Worm (Caenorhabditis elegans) whole organism, L4 larva: ENCODE results near the gene hif-1.

Experiments used
- T26A8.4 ChIP-seq: fragments of 200-800 bp; sonication (Bioruptor generic); IDR thresholded peaks from 2 replicates; pipeline ENCODE4 v1.3.6; 2022; ENCODE audit warnings: missing genetic modification characterization, missing compliant biosample characterization
- Y5F2A.4 ChIP-seq: fragments of 200-800 bp; sonication (Bioruptor generic); optimal IDR thresholded peaks from 2 replicates; lab custom pipeline; 2018; ENCODE audit warnings: mild to moderate bottlenecking, missing genetic modification characterization, missing compliant biosample characterization
- aha-1 ChIP-seq: fragments of 150-350 bp; peaks from one replicate; lab custom pipeline; 2014; ENCODE audit warnings: missing biosample characterization, missing genetic modification characterization
- ceh-82 ChIP-seq: sonication (generic microtip); optimal IDR thresholded peaks from 2 replicates; lab custom pipeline; 2017; ENCODE audit warnings: missing biosample characterization, missing genetic modification characterization
- daf-16 ChIP-seq, 3 experiments: sonication (generic microtip); optimal IDR thresholded peaks; 2 replicates each; lab custom pipeline; 2016 to 2017; ENCODE audit warnings: missing genetic modification characterization in 3 of 3, missing genetic modification reagents in 3 of 3, mild to moderate bottlenecking in 2 of 3, missing compliant biosample characterization in 2 of 3, missing biosample characterization in 1 of 3, moderate library complexity in 1 of 3
- dmd-6 ChIP-seq: fragments of 200-800 bp; sonication (Bioruptor generic); IDR thresholded peaks from 2 replicates; pipeline ENCODE4 v1.3.6; 2022; ENCODE audit warnings: missing genetic modification reagents, missing genetic modification characterization, missing compliant biosample characterization
- dve-1 ChIP-seq: sonication (generic microtip); optimal IDR thresholded peaks from 2 replicates; lab custom pipeline; 2017; ENCODE audit warnings: antibody characterized with exemption, mild to moderate bottlenecking, missing genetic modification characterization, missing compliant biosample characterization; ENCODE audit not compliant: insufficient read depth
- hif-1 ChIP-seq, 2 experiments: sonication (generic microtip); optimal IDR thresholded peaks; 2 replicates each; lab custom pipeline; 2016 to 2017; ENCODE audit warnings: missing compliant biosample characterization in 2 of 2, missing genetic modification characterization in 2 of 2, missing genetic modification reagents in 2 of 2, missing genotype in 2 of 2, mild to moderate bottlenecking in 1 of 2
- hlh-11 ChIP-seq: fragments of 200-800 bp; sonication (Bioruptor generic); optimal IDR thresholded peaks from 2 replicates; lab custom pipeline; 2018; ENCODE audit warnings: mild to moderate bottlenecking, missing genetic modification characterization, missing compliant biosample characterization
- hlh-30 ChIP-seq: sonication (generic microtip); optimal IDR thresholded peaks from 2 replicates; lab custom pipeline; 2017; ENCODE audit warnings: antibody characterized with exemption, mild to moderate bottlenecking, missing genetic modification characterization, missing compliant biosample characterization; ENCODE audit not compliant: insufficient read depth
- lin-38 ChIP-seq: fragments of 200-800 bp; sonication (Bioruptor generic); IDR thresholded peaks from 2 replicates; pipeline ENCODE4 v1.3.6; 2022; ENCODE audit warnings: missing genetic modification reagents, missing genetic modification characterization, missing compliant biosample characterization
- lsy-2 ChIP-seq, 2 experiments: fragments of 150-350 bp in 1 of 2; sonication (generic microtip) in 1 of 2; optimal IDR thresholded peaks; 2 replicates each; lab custom pipeline; 2014 to 2017; ENCODE audit warnings: missing biosample characterization in 2 of 2, missing genetic modification characterization in 2 of 2
- mdl-1 ChIP-seq, 2 experiments: fragments of 150-350 bp in 1 of 2; sonication (generic microtip) in 1 of 2; optimal IDR thresholded peaks; 2 replicates each; lab custom pipeline; 2014 to 2017; ENCODE audit warnings: missing biosample characterization in 2 of 2, missing genetic modification characterization in 2 of 2
- mep-1 ChIP-seq: fragments of 150-350 bp; sonication (generic microtip); optimal IDR thresholded peaks from 3 replicates; lab custom pipeline; 2014; ENCODE audit warnings: missing biosample characterization, missing genetic modification characterization
- mes-2 ChIP-seq: sonication (generic microtip); optimal IDR thresholded peaks from 2 replicates; lab custom pipeline; 2016; ENCODE audit warnings: missing genotype, mild to moderate bottlenecking, missing genetic modification characterization, missing compliant biosample characterization; ENCODE audit not compliant: poor library complexity, severe bottlenecking
- mxl-3 ChIP-seq: fragments of 200-800 bp; sonication (Bioruptor generic); optimal IDR thresholded peaks from 2 replicates; lab custom pipeline; 2018; ENCODE audit warnings: mild to moderate bottlenecking, missing genetic modification characterization, missing compliant biosample characterization
- nhr-10 ChIP-seq: fragments of 150-350 bp; optimal IDR thresholded peaks from 2 replicates; lab custom pipeline; 2014; ENCODE audit warnings: missing biosample characterization, missing genetic modification characterization
- nhr-28 ChIP-seq: fragments of 150-350 bp; optimal IDR thresholded peaks from 2 replicates; lab custom pipeline; 2014; ENCODE audit warnings: missing biosample characterization, missing genetic modification characterization
- nhr-48 ChIP-seq: sonication (generic microtip); optimal IDR thresholded peaks from 2 replicates; lab custom pipeline; 2016; ENCODE audit warnings: mild to moderate bottlenecking, missing genetic modification characterization, missing compliant biosample characterization
- nhr-6 ChIP-seq: fragments of 150-350 bp; optimal IDR thresholded peaks from 2 replicates; lab custom pipeline; 2014; ENCODE audit warnings: missing biosample characterization, missing genetic modification characterization
- pqm-1 ChIP-seq: sonication (generic microtip); optimal IDR thresholded peaks from 2 replicates; lab custom pipeline; 2017; ENCODE audit warnings: missing biosample characterization, missing genetic modification characterization
- sdz-12 ChIP-seq: fragments of 200-800 bp; sonication (Bioruptor generic); optimal IDR thresholded peaks from 2 replicates; lab custom pipeline; 2018; ENCODE audit warnings: mild to moderate bottlenecking, missing genetic modification characterization, missing compliant biosample characterization
- tra-1 ChIP-seq: fragments of 200-800 bp; sonication (Bioruptor generic); IDR thresholded peaks from 2 replicates; pipeline ENCODE4 v1.3.6; 2022; ENCODE audit warnings: missing genetic modification reagents, missing genetic modification characterization, missing compliant biosample characterization
- vab-7 ChIP-seq: fragments of 200-800 bp; sonication (Bioruptor generic); IDR thresholded peaks from 2 replicates; pipeline ENCODE4 v1.3.6; 2022; ENCODE audit warnings: missing genetic modification reagents, missing genetic modification characterization, missing compliant biosample characterization
- ztf-11 ChIP-seq: fragments of 150-350 bp; optimal IDR thresholded peaks from 2 replicates; lab custom pipeline; 2014; ENCODE audit warnings: missing biosample characterization, missing genetic modification characterization

The hif-1 gene

ce11 chrV:20830409-20830808 is 50.2 kb downstream of the hif-1 start:
- TF ChIP-seq dve-1 (tag; lab: Kevin White, UChicago) (no peak), dmd-6 (GFP tag; lab: Robert Waterston, UW) (peak; percentile 56; the same call in 1 of the 2 replicates)
- TF ChIP-seq, all 104 proteins: peak for 1

DNA sequence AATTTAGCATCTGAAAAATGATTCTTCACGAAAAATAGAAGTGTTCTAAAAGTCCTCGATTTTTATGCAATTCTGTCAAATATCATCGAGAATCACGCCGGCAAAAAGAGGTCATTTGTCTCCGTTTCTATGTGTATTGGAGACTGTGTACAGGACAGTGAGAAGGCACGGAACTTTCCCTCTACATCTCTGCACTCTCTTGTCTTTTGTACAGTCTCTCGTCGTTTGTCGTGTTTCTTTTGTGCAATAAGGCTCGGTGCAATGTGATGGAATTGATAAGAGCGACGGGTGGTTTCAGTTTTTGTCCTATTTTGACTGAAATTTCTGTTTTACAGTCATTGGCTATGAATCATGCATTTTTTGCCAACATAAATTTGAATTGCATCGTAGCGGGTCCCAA is 51.7 kb downstream of the hif-1 start:
- TF ChIP-seq hlh-11 (tag; lab: Kevin White, UChicago), result peak; percentile 68
- TF ChIP-seq nhr-6 (tag; lab: Kevin White, UChicago), result peak; percentile 41
- TF ChIP-seq dmd-6 (GFP tag; lab: Robert Waterston, UW), result peak; percentile 84
- peak; percentile 27 for TF ChIP-seq mep-1 (tag; lab: Kevin White, UChicago)
- TF ChIP-seq T26A8.4 (GFP tag; lab: Robert Waterston, UW), result 0 out of 2 replicates have a peak, but pooled peaks have one; percentile 29
- no peak for TF ChIP-seq ceh-82 (tag; lab: Kevin White, UChicago)
- TF ChIP-seq nhr-28 (tag; lab: Kevin White, UChicago), result peak; percentile 79
- TF ChIP-seq sdz-12, result no peak
- peak; percentile 68 for TF ChIP-seq hlh-30
- TF ChIP-seq ztf-11, result no peak
- TF ChIP-seq lsy-2 (tag; optimal IDR thresholded peaks at IDR 0.05; lab: Kevin White, UChicago), result peak in 1 of 2 experiments; percentile 25
- peak; percentile 85 for TF ChIP-seq mxl-3 (GFP tag; lab: Kevin White, UChicago)
- TF ChIP-seq nhr-48 (tag; lab: Kevin White, UChicago), result peak; percentile 39
- peak; percentile 52 for TF ChIP-seq pqm-1 (tag; lab: Kevin White, UChicago)
- TF ChIP-seq mdl-1 (tag; optimal IDR thresholded peaks at IDR 0.05; lab: Kevin White, UChicago), result peak in 1 of 2 experiments; percentile 58
- TF ChIP-seq mes-2 (tag; lab: Kevin White, UChicago), result peak; percentile 64
- TF ChIP-seq daf-16 (GFP tag; optimal IDR thresholded peaks at IDR 0.05; lab: Kevin White, UChicago), result no peak
- peak; percentile 79 for TF ChIP-seq daf-16 (tag; optimal IDR thresholded peaks at IDR 0.05; lab: Kevin White, UChicago)
- peak; percentile 49 for TF ChIP-seq dve-1 (tag; lab: Kevin White, UChicago)
- TF ChIP-seq Y5F2A.4 (GFP tag; lab: Kevin White, UChicago), result no peak

DNA sequence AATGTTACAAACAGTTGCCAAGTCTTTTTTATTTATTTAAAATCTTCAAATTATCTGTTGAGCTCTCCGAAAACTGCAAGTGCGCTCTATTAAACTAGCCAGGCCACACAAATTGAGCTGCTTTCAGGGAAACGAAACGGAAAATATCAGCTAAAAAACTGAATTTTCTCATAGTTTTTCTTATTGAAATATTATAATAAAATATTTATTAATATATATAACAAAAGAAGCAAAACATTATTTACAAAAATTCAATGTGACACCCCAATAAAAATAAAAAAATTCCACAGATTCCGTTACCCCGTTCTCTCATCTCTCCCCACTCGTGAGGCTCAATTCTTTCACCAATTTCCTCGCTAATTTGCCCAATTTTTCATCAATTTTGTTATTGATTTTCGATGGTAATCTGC is 52.4 kb downstream of the hif-1 start:
- TF ChIP-seq vab-7 (GFP tag; lab: Robert Waterston, UW) (0 out of 2 replicates have a peak, but pooled peaks have one; percentile 9), mes-2 (tag; lab: Kevin White, UChicago) (peak; percentile 67), hif-1 (tag; optimal IDR thresholded peaks at IDR 0.05; lab: Kevin White, UChicago) (peak in 1 of 2 experiments; percentile 64), nhr-10 (tag; lab: Kevin White, UChicago) (no peak), aha-1 (tag; lab: Kevin White, UChicago) (peak; percentile 64), mep-1 (tag; lab: Kevin White, UChicago) (peak; percentile 19), tra-1 (GFP tag; lab: Robert Waterston, UW) (no peak), lin-38 (peak; percentile 72), hlh-11 (tag; lab: Kevin White, UChicago) (no peak), lsy-2 (tag; optimal IDR thresholded peaks at IDR 0.05; lab: Kevin White, UChicago) (peak in 1 of 2 experiments; percentile 39)
